Fruit fly (Drosophila melanogaster) whole organism, embryonic: ENCODE results near the gene CG45486.

ENCODE experiments used
- Ada2b ChIP-seq: fragments of 200-800 bp; sonication (Bioruptor generic); IDR thresholded peaks from 2 replicates; pipeline ENCODE4 v1.3.6; 2022; ENCODE audit warnings: missing biosample characterization, missing genetic modification characterization
- Asciz ChIP-seq: fragments of 200-800 bp; sonication (Bioruptor generic); optimal IDR thresholded peaks from 2 replicates; lab custom pipeline; 2017; ENCODE audit warnings: missing biosample characterization, mild to moderate bottlenecking, missing genetic modification characterization, missing genetic modification reagents
- Atf-2 ChIP-seq: fragments of 200-800 bp; sonication (Bioruptor generic); optimal IDR thresholded peaks from 2 replicates; lab custom pipeline; 2016; ENCODE audit warnings: missing biosample characterization, missing genetic modification characterization
- CG10147 ChIP-seq: fragments of 200-800 bp; sonication (Bioruptor generic); optimal IDR thresholded peaks from 2 replicates; lab custom pipeline; 2019; ENCODE audit warnings: missing biosample characterization, mild to moderate bottlenecking, missing genetic modification characterization, moderate library complexity
- CG10321 ChIP-seq: fragments of 200-800 bp; sonication (Bioruptor generic); IDR thresholded peaks from 2 replicates; pipeline ENCODE4 v1.3.6; 2022; ENCODE audit warnings: missing biosample characterization, missing genetic modification characterization
- CG10462 ChIP-seq: fragments of 200-800 bp; sonication (Bioruptor generic); optimal IDR thresholded peaks from 2 replicates; lab custom pipeline; 2016; ENCODE audit warnings: missing biosample characterization, missing genetic modification characterization
- CG11504 ChIP-seq: fragments of 200-800 bp; sonication (Bioruptor generic); optimal IDR thresholded peaks from 3 replicates; lab custom pipeline; 2019; ENCODE audit warnings: missing biosample characterization, mild to moderate bottlenecking, missing genetic modification characterization, moderate library complexity
- CG12659 ChIP-seq: fragments of 200-800 bp; sonication (Bioruptor generic); optimal IDR thresholded peaks from 3 replicates; lab custom pipeline; 2017; ENCODE audit warnings: mild to moderate bottlenecking, missing biosample characterization, missing genetic modification reagents, missing genetic modification characterization
- CG14710 ChIP-seq: fragments of 200-800 bp; sonication (Bioruptor generic); optimal IDR thresholded peaks from 3 replicates; lab custom pipeline; 2019; ENCODE audit warnings: missing biosample characterization, mild to moderate bottlenecking, missing genetic modification characterization, moderate library complexity
- CG16815 ChIP-seq: fragments of 200-800 bp; sonication (Bioruptor generic); optimal IDR thresholded peaks from 3 replicates; lab custom pipeline; 2017; ENCODE audit warnings: missing biosample characterization, mild to moderate bottlenecking, missing genetic modification characterization
- CG17359 ChIP-seq: fragments of 200-800 bp; sonication (Bioruptor generic); optimal IDR thresholded peaks from 3 replicates; lab custom pipeline; 2018; ENCODE audit warnings: missing biosample characterization, mild to moderate bottlenecking, missing genetic modification characterization, moderate library complexity
- CG17385 ChIP-seq: fragments of 200-800 bp; sonication (Bioruptor generic); optimal IDR thresholded peaks from 3 replicates; lab custom pipeline; 2018; ENCODE audit warnings: missing biosample characterization, mild to moderate bottlenecking, missing genetic modification characterization
- CG17829 ChIP-seq: fragments of 200-800 bp; optimal IDR thresholded peaks from 2 replicates; lab custom pipeline; 2019; ENCODE audit warnings: missing biosample characterization, mild to moderate bottlenecking, missing genetic modification characterization, moderate library complexity
- CG2678 ChIP-seq: fragments of 200-800 bp; sonication (Bioruptor generic); optimal IDR thresholded peaks from 3 replicates; lab custom pipeline; 2019; ENCODE audit warnings: missing biosample characterization, mild to moderate bottlenecking, missing genetic modification characterization, moderate library complexity
- CG30020 ChIP-seq: fragments of 200-800 bp; optimal IDR thresholded peaks from 2 replicates; lab custom pipeline; 2019; ENCODE audit warnings: missing biosample characterization, mild to moderate bottlenecking, missing genetic modification characterization, moderate library complexity
- CG30431 ChIP-seq: fragments of 200-800 bp; sonication (Bioruptor generic); optimal IDR thresholded peaks from 2 replicates; lab custom pipeline; 2017; ENCODE audit warnings: missing biosample characterization, missing genetic modification characterization
- CG3281 ChIP-seq: fragments of 200-800 bp; sonication (Bioruptor generic); optimal IDR thresholded peaks from 3 replicates; lab custom pipeline; 2017; ENCODE audit warnings: missing biosample characterization, mild to moderate bottlenecking, missing genetic modification characterization
- CG4820 ChIP-seq: fragments of 200-800 bp; sonication (Bioruptor generic); optimal IDR thresholded peaks from 3 replicates; lab custom pipeline; 2016; ENCODE audit warnings: missing biosample characterization, missing genetic modification characterization
- CG4854 ChIP-seq: fragments of 200-800 bp; sonication (Bioruptor generic); optimal IDR thresholded peaks from 2 replicates; lab custom pipeline; 2016; ENCODE audit warnings: missing biosample characterization, missing genetic modification characterization, inconsistent platforms
- CG6254 ChIP-seq: fragments of 200-800 bp; sonication (Bioruptor generic); optimal IDR thresholded peaks from 3 replicates; lab custom pipeline; 2017; ENCODE audit warnings: mild to moderate bottlenecking, missing biosample characterization, missing genetic modification reagents, missing genetic modification characterization
- CG7357 ChIP-seq: fragments of 200-800 bp; sonication (Bioruptor generic); IDR thresholded peaks from 3 replicates; pipeline ENCODE4 v1.3.6; 2022; ENCODE audit warnings: missing biosample characterization, missing genetic modification characterization
- CG9932 ChIP-seq: fragments of 200-800 bp; sonication (Bioruptor generic); IDR thresholded peaks from 2 replicates; pipeline ENCODE4 v1.3.6; 2022; ENCODE audit warnings: missing biosample characterization, missing genetic modification characterization
- CoRest ChIP-seq: fragments of 200-800 bp; sonication (Bioruptor generic); optimal IDR thresholded peaks from 3 replicates; lab custom pipeline; 2018; ENCODE audit warnings: missing biosample characterization, mild to moderate bottlenecking, missing genetic modification characterization, moderate library complexity
- Dfd ChIP-seq, 2 experiments: fragments of >200 bp; optimal IDR thresholded peaks; 2 replicates each; lab custom pipeline; 2017; ENCODE audit warnings: missing biosample characterization in 2 of 2, missing genetic modification characterization in 2 of 2
- Ets65A ChIP-seq: fragments of 200-800 bp; sonication (Bioruptor generic); peaks from one replicate; lab custom pipeline; 2016; ENCODE audit warnings: missing biosample characterization, missing genetic modification characterization
- HLH3B ChIP-seq: fragments of 200-800 bp; sonication (Bioruptor generic); IDR thresholded peaks from 2 replicates; pipeline ENCODE4 v1.3.6; 2022; ENCODE audit warnings: missing biosample characterization, missing genetic modification characterization
- HLH4C ChIP-seq: fragments of 200-800 bp; sonication (Bioruptor generic); IDR thresholded peaks from 3 replicates; pipeline ENCODE4 v1.3.6; 2022; ENCODE audit warnings: missing biosample characterization, missing genetic modification characterization; ENCODE audit not compliant: partially characterized antibody
- Hr51 ChIP-seq, 2 experiments: fragments of 200-800 bp; sonication (Bioruptor generic); optimal IDR thresholded peaks; 2 replicates in 1 of 2; 3 replicates in 1 of 2; lab custom pipeline; 2016 to 2018; ENCODE audit warnings: missing biosample characterization in 2 of 2, missing genetic modification characterization in 2 of 2, mild to moderate bottlenecking in 1 of 2, moderate library complexity in 1 of 2
- MBD-R2 ChIP-seq: fragments of 200-800 bp; sonication (Bioruptor generic); IDR thresholded peaks from 2 replicates; pipeline ENCODE4 v1.3.6; 2022; ENCODE audit warnings: missing biosample characterization, missing genetic modification characterization
- Med ChIP-seq: fragments of 200-800 bp; sonication (Bioruptor generic); peaks from one replicate; lab custom pipeline; 2016; ENCODE audit warnings: missing biosample characterization, missing genetic modification characterization, mild to moderate bottlenecking, inconsistent platforms, moderate library complexity
- Meics ChIP-seq: fragments of 200-800 bp; sonication (Bioruptor generic); optimal IDR thresholded peaks from 2 replicates; lab custom pipeline; 2017; ENCODE audit warnings: missing biosample characterization, mild to moderate bottlenecking, missing genetic modification characterization
- NC2β ChIP-seq: fragments of 200-800 bp; sonication (Bioruptor generic); optimal IDR thresholded peaks from 2 replicates; lab custom pipeline; 2016; ENCODE audit warnings: missing biosample characterization, missing genetic modification characterization
- Nf-YB ChIP-seq: fragments of 200-800 bp; sonication (Bioruptor generic); optimal IDR thresholded peaks from 3 replicates; lab custom pipeline; 2019; ENCODE audit warnings: missing biosample characterization, mild to moderate bottlenecking, missing genetic modification characterization, moderate library complexity
- Sox100B ChIP-seq: fragments of 200-800 bp; sonication (Bioruptor generic); optimal IDR thresholded peaks from 3 replicates; lab custom pipeline; 2018; ENCODE audit warnings: missing biosample characterization, mild to moderate bottlenecking, missing genetic modification characterization
- Sry-δ ChIP-seq: fragments of 200-800 bp; sonication (Bioruptor generic); optimal IDR thresholded peaks from 2 replicates; lab custom pipeline; 2016; ENCODE audit warnings: missing biosample characterization, missing genetic modification characterization
- Usf ChIP-seq: fragments of 200-800 bp; sonication (Bioruptor generic); optimal IDR thresholded peaks from 2 replicates; lab custom pipeline; 2017; ENCODE audit warnings: missing genotype, missing biosample characterization, missing genetic modification characterization
- YL-1 ChIP-seq: fragments of 200-800 bp; sonication (Bioruptor generic); optimal IDR thresholded peaks from 3 replicates; lab custom pipeline; 2017; ENCODE audit warnings: missing biosample characterization, mild to moderate bottlenecking, missing genetic modification characterization
- az2 ChIP-seq: fragments of 200-800 bp; sonication (Bioruptor generic); optimal IDR thresholded peaks from 3 replicates; lab custom pipeline; 2016; ENCODE audit warnings: missing biosample characterization, missing genetic modification characterization
- cg ChIP-seq: fragments of 200-800 bp; sonication (Bioruptor generic); optimal IDR thresholded peaks from 3 replicates; lab custom pipeline; 2019; ENCODE audit warnings: missing biosample characterization, mild to moderate bottlenecking, missing genetic modification characterization, moderate library complexity
- crp ChIP-seq, 2 experiments: fragments of 200-800 bp; sonication (Bioruptor generic); optimal IDR thresholded peaks; 2 replicates in 1 of 2; 3 replicates in 1 of 2; lab custom pipeline; 2017; ENCODE audit warnings: missing biosample characterization in 2 of 2, missing genetic modification characterization in 2 of 2, mild to moderate bottlenecking in 1 of 2, moderate library complexity in 1 of 2
- fd96Cb ChIP-seq: fragments of 200-800 bp; sonication (Bioruptor generic); optimal IDR thresholded peaks from 2 replicates; lab custom pipeline; 2018; ENCODE audit warnings: missing biosample characterization, mild to moderate bottlenecking, missing genetic modification characterization, moderate library complexity
- gcm ChIP-seq: fragments of 200-800 bp; sonication (Bioruptor generic); optimal IDR thresholded peaks from 2 replicates; lab custom pipeline; 2019; ENCODE audit warnings: missing biosample characterization, mild to moderate bottlenecking, missing genetic modification characterization, moderate library complexity
- gro ChIP-seq: fragments of 200-800 bp; sonication (Bioruptor generic); optimal IDR thresholded peaks from 2 replicates; lab custom pipeline; 2016; ENCODE audit warnings: missing biosample characterization, missing genetic modification characterization
- hbn ChIP-seq: fragments of 200-800 bp; sonication (Bioruptor generic); IDR thresholded peaks from 2 replicates; pipeline ENCODE4 v1.3.6; 2022; ENCODE audit warnings: missing biosample characterization, missing genetic modification characterization; ENCODE audit not compliant: partially characterized antibody
- lmd ChIP-seq: fragments of 200-800 bp; sonication (Bioruptor generic); IDR thresholded peaks from 2 replicates; pipeline ENCODE4 v1.3.6; 2022; ENCODE audit warnings: missing biosample characterization, missing genetic modification characterization
- mam ChIP-seq: fragments of 200-800 bp; sonication (Bioruptor generic); optimal IDR thresholded peaks from 3 replicates; lab custom pipeline; 2016; ENCODE audit warnings: missing biosample characterization, missing genetic modification characterization
- nerfin-1 ChIP-seq: fragments of 200-800 bp; sonication (Bioruptor generic); optimal IDR thresholded peaks from 3 replicates; lab custom pipeline; 2019; ENCODE audit warnings: missing biosample characterization, mild to moderate bottlenecking, missing genetic modification characterization, moderate library complexity
- row ChIP-seq: fragments of 200-800 bp; sonication (Bioruptor generic); IDR thresholded peaks from 3 replicates; pipeline ENCODE4 v1.3.6; 2022; ENCODE audit warnings: missing biosample characterization, missing genetic modification characterization
- sob ChIP-seq: fragments of 200-800 bp; sonication (Bioruptor generic); IDR thresholded peaks from 2 replicates; pipeline ENCODE4 v1.3.6; 2022; ENCODE audit warnings: missing biosample characterization, missing genetic modification characterization
- tx ChIP-seq: fragments of 200-800 bp; sonication (Bioruptor generic); optimal IDR thresholded peaks from 2 replicates; lab custom pipeline; 2016; ENCODE audit warnings: missing biosample characterization, missing genetic modification characterization

Gene CG45486

dm6 chrX:19875059-19875458, 34.9 kb downstream of the CG45486 start (continued):
- TF ChIP-seq az2 (peak; percentile 27), CG12659 (GFP tag; lab: Kevin White, UChicago) (peak; percentile 30), CG6254 (GFP tag; lab: Kevin White, UChicago) (peak; percentile 45), Sry-δ (GFP tag; lab: Kevin White, UChicago) (no peak), crp (GFP tag; optimal IDR thresholded peaks at IDR 0.05; lab: Kevin White, UChicago) (no peak), CG3281 (GFP tag; lab: Kevin White, UChicago) (peak; percentile 12), Ada2b (GFP tag; lab: Robert Waterston, UW) (no peak), tx (no peak), Dfd (GFP tag; optimal IDR thresholded peaks at IDR 0.05; lab: Kevin White, UChicago) (no peak), CG2678 (tag; lab: Kevin White, UChicago) (peak; percentile 53), CG4820 (GFP tag; lab: Kevin White, UChicago) (peak; percentile 7), CG10462 (GFP tag; lab: Kevin White, UChicago) (peak; percentile 5), CG10321 (GFP tag; lab: Robert Waterston, UW) (no peak), Ets65A (GFP tag; lab: Kevin White, UChicago) (peak; percentile 48), YL-1 (GFP tag; lab: Kevin White, UChicago) (no peak), CG11504 (tag; lab: Kevin White, UChicago) (peak; percentile 69), CG30020 (tag; lab: Kevin White, UChicago) (no peak), Atf-2 (GFP tag; lab: Kevin White, UChicago) (peak; percentile 30), mam (no peak), MBD-R2 (GFP tag; lab: Robert Waterston, UW) (no peak), gro (GFP tag; lab: Kevin White, UChicago) (no peak), HLH4C (no peak), lmd (GFP tag; lab: Robert Waterston, UW) (peak; percentile 9; the same call in 1 of the 2 replicates), Nf-YB (GFP tag; lab: Kevin White, UChicago) (peak; percentile 27), CoRest (tag; lab: Kevin White, UChicago) (peak; percentile 17), NC2β (GFP tag; lab: Kevin White, UChicago) (no peak), CG10147 (GFP tag; lab: Kevin White, UChicago) (peak; percentile 1), CG9932 (GFP tag; lab: Robert Waterston, UW) (no peak), row (GFP tag; lab: Robert Waterston, UW) (peak; percentile 33; the same call in 2 of the 3 replicates), Sox100B (GFP tag; lab: Kevin White, UChicago) (peak; percentile 55), gcm (GFP tag; lab: Kevin White, UChicago) (peak; percentile 16), Asciz (peak; percentile 9), CG17359 (tag; lab: Kevin White, UChicago) (peak; percentile 29), nerfin-1 (tag; lab: Kevin White, UChicago) (peak; percentile 23), sob (GFP tag; lab: Robert Waterston, UW) (0 out of 2 replicates have a peak, but pooled peaks have one; percentile 10), CG16815 (GFP tag; lab: Kevin White, UChicago) (no peak), fd96Cb (tag; lab: Kevin White, UChicago) (peak; percentile 30), Usf (GFP tag; lab: Kevin White, UChicago) (no peak), hbn (GFP tag; lab: Robert Waterston, UW) (no peak), CG4854 (GFP tag; lab: Kevin White, UChicago) (no peak), Hr51 (GFP tag; optimal IDR thresholded peaks at IDR 0.05; lab: Kevin White, UChicago) (peak in 1 of 2 experiments; percentile 49), CG14710 (tag; lab: Kevin White, UChicago) (peak; percentile 14), Meics (GFP tag; lab: Kevin White, UChicago) (peak; percentile 11), CG30431 (no peak), HLH3B (GFP tag; lab: Robert Waterston, UW) (0 out of 2 replicates have a peak, but pooled peaks have one; percentile 9), Med (GFP tag; lab: Kevin White, UChicago) (peak; percentile 71), cg (GFP tag; lab: Kevin White, UChicago) (peak; percentile 3), CG17385 (GFP tag; lab: Kevin White, UChicago) (peak; percentile 36), CG17829 (tag; lab: Kevin White, UChicago) (peak; percentile 24), CG7357 (GFP tag; lab: Robert Waterston, UW) (0 out of 3 replicates have a peak, but pooled peaks have one; percentile 9)
